Worm (Caenorhabditis elegans) whole organism, L1 larva: ENCODE results near the gene srv-34.

ENCODE experiments used
- C16A3.4 ChIP-seq: fragments of 150-350 bp; optimal IDR thresholded peaks from 2 replicates; lab custom pipeline; 2014; ENCODE audit warnings: missing biosample characterization, missing genetic modification characterization
- C34B4.2 ChIP-seq: sonication (generic microtip); optimal IDR thresholded peaks from 2 replicates; lab custom pipeline; 2017; ENCODE audit warnings: mild to moderate bottlenecking, missing genetic modification characterization, missing compliant biosample characterization
- aha-1 ChIP-seq: fragments of 150-350 bp; optimal IDR thresholded peaks from 2 replicates; lab custom pipeline; 2014; ENCODE audit warnings: missing biosample characterization, missing genetic modification characterization
- alr-1 ChIP-seq: fragments of 200-800 bp; sonication (Bioruptor generic); optimal IDR thresholded peaks from 2 replicates; lab custom pipeline; 2018; ENCODE audit warnings: borderline replicate concordance, mild to moderate bottlenecking, missing genetic modification characterization, missing compliant biosample characterization
- ceh-63 ChIP-seq: fragments of 200-800 bp; sonication (Bioruptor generic); optimal IDR thresholded peaks from 2 replicates; lab custom pipeline; 2018; ENCODE audit warnings: mild to moderate bottlenecking, missing genetic modification characterization, missing compliant biosample characterization
- ceh-8 ChIP-seq: fragments of 200-800 bp; sonication (Bioruptor generic); optimal IDR thresholded peaks from 2 replicates; lab custom pipeline; 2018; ENCODE audit warnings: mild to moderate bottlenecking, missing genetic modification characterization, moderate library complexity, missing compliant biosample characterization
- ceh-82 ChIP-seq, 3 experiments: fragments of 150-350 bp in 1 of 3; sonication (generic microtip) in 2 of 3; optimal IDR thresholded peaks; 2 replicates each; lab custom pipeline; 2014 to 2017; ENCODE audit warnings: missing biosample characterization in 3 of 3, missing genetic modification characterization in 3 of 3
- ces-1 ChIP-seq: fragments of 150-350 bp; optimal IDR thresholded peaks from 2 replicates; lab custom pipeline; 2014; ENCODE audit warnings: missing biosample characterization, missing genetic modification reagents, missing genetic modification characterization
- dpl-1 ChIP-seq, 3 experiments: fragments of 150-350 bp in 2 of 3; sonication (generic microtip) in 1 of 3; optimal IDR thresholded peaks; 2 replicates each; lab custom pipeline; 2014 to 2017; ENCODE audit warnings: missing biosample characterization in 3 of 3, missing genetic modification characterization in 3 of 3, missing genetic modification reagents in 3 of 3
- egl-13 ChIP-seq: sonication (generic microtip); optimal IDR thresholded peaks from 2 replicates; lab custom pipeline; 2016; ENCODE audit warnings: missing genotype, missing genetic modification reagents, missing genetic modification characterization, missing compliant biosample characterization
- egl-27 ChIP-seq, 2 experiments: fragments of 150-350 bp in 1 of 2; sonication (generic microtip); optimal IDR thresholded peaks; 3 replicates each; lab custom pipeline; 2017 to 2018; ENCODE audit warnings: missing biosample characterization in 2 of 2, missing genetic modification characterization in 2 of 2, missing genetic modification reagents in 2 of 2
- elt-3 ChIP-seq, 6 experiments: fragments of 150-350 bp in 1 of 6; sonication (generic microtip); optimal IDR thresholded peaks; 2 replicates each; lab custom pipeline; 2017 to 2018; ENCODE audit warnings: missing biosample characterization in 6 of 6, missing genetic modification characterization in 6 of 6, inconsistent platforms in 1 of 6
- ets-5 ChIP-seq: fragments of 200-800 bp; sonication (Bioruptor generic); IDR thresholded peaks from 2 replicates; pipeline ENCODE4 v1.3.6; 2022; ENCODE audit warnings: missing genetic modification characterization, missing compliant biosample characterization
- fkh-8 ChIP-seq: sonication (generic microtip); optimal IDR thresholded peaks from 2 replicates; lab custom pipeline; 2016; ENCODE audit warnings: mild to moderate bottlenecking, missing genetic modification characterization, missing compliant biosample characterization
- fos-1 ChIP-seq: fragments of 150-350 bp; optimal IDR thresholded peaks from 2 replicates; lab custom pipeline; 2014; ENCODE audit warnings: missing biosample characterization, missing genetic modification characterization
- grh-1 ChIP-seq: fragments of 200-800 bp; sonication (Bioruptor generic); IDR thresholded peaks from 2 replicates; pipeline ENCODE4 v1.3.6; 2022; ENCODE audit warnings: missing genetic modification reagents, missing genetic modification characterization, missing compliant biosample characterization
- hlh-17 ChIP-seq: fragments of 200-800 bp; sonication (Bioruptor generic); optimal IDR thresholded peaks from 2 replicates; lab custom pipeline; 2018; ENCODE audit warnings: missing genetic modification characterization, mild to moderate bottlenecking, missing compliant biosample characterization, moderate library complexity, borderline replicate concordance
- irx-1 ChIP-seq: sonication (generic microtip); optimal IDR thresholded peaks from 2 replicates; lab custom pipeline; 2016; ENCODE audit warnings: missing genetic modification characterization, missing compliant biosample characterization
- jun-1 ChIP-seq: fragments of 150-350 bp; optimal IDR thresholded peaks from 2 replicates; lab custom pipeline; 2014; ENCODE audit warnings: missing biosample characterization, missing genetic modification reagents, missing genetic modification characterization
- lin-14 ChIP-seq: fragments of 200-800 bp; sonication (Bioruptor generic); optimal IDR thresholded peaks from 2 replicates; lab custom pipeline; 2018; ENCODE audit warnings: mild to moderate bottlenecking, missing genetic modification characterization, moderate library complexity, missing compliant biosample characterization
- lin-15B ChIP-seq: fragments of 150-350 bp; sonication (generic microtip); optimal IDR thresholded peaks from 3 replicates; lab custom pipeline; 2014; ENCODE audit warnings: missing biosample characterization, missing genetic modification characterization
- lin-35 ChIP-seq, 2 experiments: fragments of 150-350 bp; optimal IDR thresholded peaks; 2 replicates each; lab custom pipeline; 2014; ENCODE audit warnings: missing biosample characterization in 2 of 2, missing genetic modification characterization in 2 of 2, missing genetic modification reagents in 2 of 2
- lir-3 ChIP-seq: sonication (generic microtip); optimal IDR thresholded peaks from 2 replicates; lab custom pipeline; 2016; ENCODE audit warnings: mild to moderate bottlenecking, missing genetic modification characterization, moderate library complexity, missing compliant biosample characterization; ENCODE audit not compliant: poor library complexity
- mef-2 ChIP-seq: fragments of 150-350 bp; optimal IDR thresholded peaks from 2 replicates; lab custom pipeline; 2014; ENCODE audit warnings: missing biosample characterization, missing genetic modification characterization
- mep-1 ChIP-seq: fragments of 150-350 bp; optimal IDR thresholded peaks from 2 replicates; lab custom pipeline; 2014; ENCODE audit warnings: missing biosample characterization, missing genetic modification characterization
- nhr-12 ChIP-seq: sonication (generic microtip); optimal IDR thresholded peaks from 2 replicates; lab custom pipeline; 2017; ENCODE audit warnings: missing biosample characterization, missing genetic modification characterization
- nhr-20 ChIP-seq: sonication (generic microtip); optimal IDR thresholded peaks from 2 replicates; lab custom pipeline; 2016; ENCODE audit warnings: mild to moderate bottlenecking, missing genetic modification characterization, missing compliant biosample characterization
- nhr-77 ChIP-seq: fragments of 150-350 bp; optimal IDR thresholded peaks from 2 replicates; lab custom pipeline; 2014; ENCODE audit warnings: missing biosample characterization, missing genetic modification characterization
- nhr-84 ChIP-seq: sonication (generic microtip); optimal IDR thresholded peaks from 2 replicates; lab custom pipeline; 2017; ENCODE audit warnings: missing biosample characterization, missing genetic modification characterization
- nhr-85 ChIP-seq: sonication (generic microtip); peaks from one replicate; lab custom pipeline; 2016; ENCODE audit warnings: missing genetic modification characterization, inconsistent platforms, missing compliant biosample characterization
- pag-3 ChIP-seq: sonication (generic microtip); optimal IDR thresholded peaks from 2 replicates; lab custom pipeline; 2017; ENCODE audit warnings: missing genetic modification characterization, mild to moderate bottlenecking, missing compliant biosample characterization, antibody characterized with exemption, borderline replicate concordance; ENCODE audit not compliant: insufficient read depth
- skn-1 ChIP-seq: fragments of 150-350 bp; optimal IDR thresholded peaks from 2 replicates; lab custom pipeline; 2014; ENCODE audit warnings: missing biosample characterization, missing genetic modification characterization
- snpc-4 ChIP-seq: fragments of 150-350 bp; optimal IDR thresholded peaks from 2 replicates; lab custom pipeline; 2014; ENCODE audit warnings: missing biosample characterization, missing genetic modification characterization
- snu-23 ChIP-seq: sonication (generic microtip); optimal IDR thresholded peaks from 2 replicates; lab custom pipeline; 2016; ENCODE audit warnings: missing genetic modification characterization, missing compliant biosample characterization
- swsn-7 ChIP-seq: sonication (generic microtip); optimal IDR thresholded peaks from 2 replicates; lab custom pipeline; 2016; ENCODE audit warnings: missing genetic modification characterization, missing compliant biosample characterization
- tlp-1 ChIP-seq: fragments of 150-350 bp; optimal IDR thresholded peaks from 2 replicates; lab custom pipeline; 2014; ENCODE audit warnings: missing biosample characterization, missing genetic modification characterization
- unc-30 ChIP-seq: sonication (generic microtip); optimal IDR thresholded peaks from 2 replicates; lab custom pipeline; 2017; ENCODE audit warnings: missing biosample characterization, missing genetic modification characterization
- unc-86 ChIP-seq: sonication (generic microtip); optimal IDR thresholded peaks from 2 replicates; lab custom pipeline; 2016; ENCODE audit warnings: missing genetic modification characterization, missing compliant biosample characterization
- unc-98 ChIP-seq: fragments of 200-800 bp; sonication (Bioruptor generic); IDR thresholded peaks from 2 replicates; pipeline ENCODE4 v1.3.6; 2022; ENCODE audit warnings: missing genetic modification characterization, missing compliant biosample characterization
- vab-15 ChIP-seq: sonication (generic microtip); optimal IDR thresholded peaks from 2 replicates; lab custom pipeline; 2017; ENCODE audit warnings: missing genotype, mild to moderate bottlenecking, missing genetic modification characterization, missing compliant biosample characterization
- xbp-1 ChIP-seq: sonication (generic microtip); optimal IDR thresholded peaks from 2 replicates; lab custom pipeline; 2016; ENCODE audit warnings: missing genetic modification characterization, missing compliant biosample characterization
- zag-1 ChIP-seq: fragments of 150-350 bp; optimal IDR thresholded peaks from 2 replicates; lab custom pipeline; 2014; ENCODE audit warnings: missing biosample characterization, missing genetic modification characterization
- zip-4 ChIP-seq: fragments of 200-800 bp; sonication (Bioruptor generic); optimal IDR thresholded peaks from 2 replicates; lab custom pipeline; 2018; ENCODE audit warnings: mild to moderate bottlenecking, missing genetic modification characterization, moderate library complexity, missing compliant biosample characterization
- ztf-4 ChIP-seq: fragments of 150-350 bp; optimal IDR thresholded peaks from 2 replicates; lab custom pipeline; 2014; ENCODE audit warnings: missing biosample characterization, missing genetic modification characterization

srv-34 gene

DNA sequence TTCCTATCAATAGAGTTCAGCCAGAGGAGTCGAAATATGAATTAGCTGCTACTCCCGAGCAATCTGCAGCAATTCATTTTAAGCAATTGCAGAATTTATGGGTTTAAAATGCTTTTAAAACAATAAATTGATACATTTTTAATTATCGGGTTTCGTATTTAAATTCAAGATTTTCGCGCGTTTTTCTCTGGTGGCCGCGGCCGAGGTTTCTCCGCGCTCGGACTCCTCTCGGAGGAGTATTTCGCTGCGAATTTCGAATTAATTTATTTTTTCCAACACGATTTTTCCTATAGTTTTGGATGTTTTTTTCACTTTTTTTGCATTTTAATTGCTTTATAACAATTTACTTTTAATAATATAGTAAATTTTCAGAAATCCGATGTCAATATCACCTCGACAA lies 26.9 kb upstream of the srv-34 start, which contains the start of gene F13A7.14 (continued):
- TF ChIP-seq swsn-7 (tag; lab: Kevin White, UChicago) (peak; percentile 89), nhr-12 (tag; lab: Kevin White, UChicago) (no peak), lin-15B (tag; lab: Kevin White, UChicago) (peak; percentile 64), C16A3.4 (tag; lab: Kevin White, UChicago) (peak; percentile 76), C34B4.2 (no peak), ces-1 (GFP tag; lab: Kevin White, UChicago) (no peak), nhr-77 (tag; lab: Kevin White, UChicago) (peak; percentile 1), snpc-4 (tag; lab: Kevin White, UChicago) (peak; percentile 84)

ce11 chrV:16399388-16399787 lies 24.8 kb upstream of the srv-34 start, which contains the start of gene sre-36:
TSS of gene sre-36 (plus strand) at chrV:16399688.
- TF ChIP-seq tlp-1 (tag; lab: Kevin White, UChicago) = no peak
- no peak for TF ChIP-seq alr-1 (tag; lab: Kevin White, UChicago)
- no peak for TF ChIP-seq lin-14 (GFP tag; lab: Kevin White, UChicago)
- no peak for TF ChIP-seq fkh-8 (tag; lab: Kevin White, UChicago)
- TF ChIP-seq swsn-7 (tag; lab: Kevin White, UChicago) = no peak
- no peak for TF ChIP-seq ztf-4 (tag; lab: Kevin White, UChicago)
- TF ChIP-seq mep-1 (tag; lab: Kevin White, UChicago) = no peak
- TF ChIP-seq ceh-82 (tag; optimal IDR thresholded peaks at IDR 0.05; lab: Kevin White, UChicago) = no peak
- TF ChIP-seq egl-27 (tag; optimal IDR thresholded peaks at IDR 0.05; lab: Kevin White, UChicago) = no peak
- TF ChIP-seq xbp-1 = no peak
- TF ChIP-seq fos-1 (tag; lab: Kevin White, UChicago) = no peak
- no peak for TF ChIP-seq snu-23 (GFP tag; lab: Kevin White, UChicago)
- TF ChIP-seq lir-3 (tag; lab: Kevin White, UChicago) = no peak
- TF ChIP-seq grh-1 (GFP tag; lab: Robert Waterston, UW) = no peak
- no peak for TF ChIP-seq pag-3 (tag; lab: Kevin White, UChicago)
- TF ChIP-seq unc-98 = no peak
- TF ChIP-seq skn-1 (tag; lab: Kevin White, UChicago) = no peak

DNA sequence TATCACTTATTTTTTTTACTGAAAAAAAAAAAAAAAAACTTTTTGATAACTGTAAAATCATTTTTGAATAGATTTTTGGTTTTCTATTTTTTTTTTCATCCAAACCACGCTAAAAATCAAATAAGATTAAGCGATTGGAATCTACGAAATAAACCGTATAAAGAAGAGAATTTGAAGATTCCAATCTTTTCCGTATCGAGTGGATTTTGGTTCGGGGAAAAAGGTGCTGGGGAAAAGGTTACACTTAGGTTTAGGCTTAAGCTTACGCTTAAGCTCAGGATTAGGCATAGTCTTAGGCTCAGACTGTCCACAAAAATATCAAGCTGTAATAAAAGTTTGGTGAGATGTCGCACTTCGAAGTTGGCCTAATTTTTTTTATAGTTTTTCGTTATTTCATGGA lies 21.2 kb upstream of the srv-34 start, which contains the start of gene F13A7.12:
Gene F13A7.12, plus strand, starts transcription at position 301 of the 400 bp plus-strand sequence.
- TF ChIP-seq unc-86 (no peak), grh-1 (GFP tag; lab: Robert Waterston, UW) (no peak), jun-1 (tag; lab: Kevin White, UChicago) (no peak), fkh-8 (tag; lab: Kevin White, UChicago) (no peak), nhr-20 (tag; lab: Kevin White, UChicago) (no peak), egl-13 (tag; lab: Kevin White, UChicago) (no peak), ztf-4 (tag; lab: Kevin White, UChicago) (no peak), C16A3.4 (tag; lab: Kevin White, UChicago) (no peak), ets-5 (GFP tag; lab: Robert Waterston, UW) (no peak), pag-3 (tag; lab: Kevin White, UChicago) (no peak), alr-1 (tag; lab: Kevin White, UChicago) (no peak), zag-1 (tag; lab: Kevin White, UChicago) (no peak), lir-3 (tag; lab: Kevin White, UChicago) (no peak), nhr-84 (no peak)

ce11 chrV:16395131-16395530 lies 20.6 kb upstream of the srv-34 start, which contains the start of gene F13A7.11:
TSS of gene F13A7.11 (minus strand) at chrV:16395304.
- no peak for TF ChIP-seq pag-3 (tag; lab: Kevin White, UChicago)
- TF ChIP-seq elt-3 (tag; optimal IDR thresholded peaks at IDR 0.05; lab: Kevin White, UChicago) = peak in 1 of 6 experiments; percentile 28
- peak in 2 of 3 experiments; percentile 4 to 17 for TF ChIP-seq dpl-1 (GFP tag; optimal IDR thresholded peaks at IDR 0.05; lab: Kevin White, UChicago)
- TF ChIP-seq tlp-1 (tag; lab: Kevin White, UChicago) = no peak
- no peak for TF ChIP-seq ceh-8 (GFP tag; lab: Kevin White, UChicago)
- no peak for TF ChIP-seq vab-15 (tag; lab: Kevin White, UChicago)
- TF ChIP-seq xbp-1 = no peak
- no peak for TF ChIP-seq ces-1 (GFP tag; lab: Kevin White, UChicago)
- TF ChIP-seq nhr-85 (tag; lab: Kevin White, UChicago) = peak; percentile 66
- peak; percentile 99 for TF ChIP-seq zip-4 (GFP tag; lab: Kevin White, UChicago)
- TF ChIP-seq lin-35 (GFP tag; optimal IDR thresholded peaks at IDR 0.05; lab: Kevin White, UChicago) = peak in 1 of 2 experiments; percentile 1
- no peak for TF ChIP-seq irx-1 (tag; lab: Kevin White, UChicago)
- TF ChIP-seq mef-2 (tag; lab: Kevin White, UChicago) = no peak
- peak; percentile 81 for TF ChIP-seq skn-1 (tag; lab: Kevin White, UChicago)
- TF ChIP-seq hlh-17 (GFP tag; lab: Kevin White, UChicago) = no peak
- TF ChIP-seq nhr-77 (tag; lab: Kevin White, UChicago) = no peak
- TF ChIP-seq egl-27 (tag; optimal IDR thresholded peaks at IDR 0.05; lab: Kevin White, UChicago) = no peak
- no peak for TF ChIP-seq aha-1
- TF ChIP-seq unc-30 (tag; lab: Kevin White, UChicago) = no peak
- no peak for TF ChIP-seq ceh-63 (GFP tag; lab: Kevin White, UChicago)
